Worm (Caenorhabditis elegans): ENCODE measurements around the gene nhr-92.
"Not testable (repeated sequence)": the region's sequence is repeated elsewhere in the genome, so short reads cannot be mapped to it uniquely, and the experiment has no call there.

Gene nhr-92

DNA sequence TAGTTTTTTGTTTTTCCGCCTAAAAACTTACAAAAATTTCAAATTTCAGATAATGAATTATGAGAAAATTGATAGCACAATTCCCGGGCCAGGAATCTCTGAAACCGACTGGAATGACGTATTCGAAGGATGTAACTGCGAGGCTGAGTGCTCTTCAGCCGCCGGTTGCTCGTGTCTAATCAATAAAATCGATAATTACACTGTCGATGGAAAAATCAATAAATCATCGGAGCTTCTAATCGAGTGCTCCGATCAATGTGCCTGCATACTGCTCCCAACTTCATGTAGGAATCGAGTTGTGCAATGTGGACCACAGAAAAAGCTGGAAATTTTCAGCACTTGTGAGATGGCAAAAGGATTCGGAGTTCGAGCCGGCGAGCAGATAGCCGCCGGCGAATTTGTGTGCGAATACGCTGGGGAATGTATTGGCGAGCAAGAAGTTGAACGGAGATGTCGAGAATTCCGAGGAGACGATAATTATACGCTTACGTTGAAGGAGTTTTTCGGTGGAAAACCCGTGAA lies 16.9 kb upstream of the nhr-92 start:
- TF ChIP-seq aptf-2 (GFP tag; conservative IDR thresholded peaks at IDR 0.05) (no peak), Y67H2A.10 (GFP tag; conservative IDR thresholded peaks at IDR 0.05) (no peak), lin-40 (tag; optimal IDR thresholded peaks at IDR 0.05) (no peak), attf-5 (GFP tag; optimal IDR thresholded peaks at IDR 0.05) (no peak), B0261.1 (tag; optimal IDR thresholded peaks at IDR 0.05) (no peak)

DNA sequence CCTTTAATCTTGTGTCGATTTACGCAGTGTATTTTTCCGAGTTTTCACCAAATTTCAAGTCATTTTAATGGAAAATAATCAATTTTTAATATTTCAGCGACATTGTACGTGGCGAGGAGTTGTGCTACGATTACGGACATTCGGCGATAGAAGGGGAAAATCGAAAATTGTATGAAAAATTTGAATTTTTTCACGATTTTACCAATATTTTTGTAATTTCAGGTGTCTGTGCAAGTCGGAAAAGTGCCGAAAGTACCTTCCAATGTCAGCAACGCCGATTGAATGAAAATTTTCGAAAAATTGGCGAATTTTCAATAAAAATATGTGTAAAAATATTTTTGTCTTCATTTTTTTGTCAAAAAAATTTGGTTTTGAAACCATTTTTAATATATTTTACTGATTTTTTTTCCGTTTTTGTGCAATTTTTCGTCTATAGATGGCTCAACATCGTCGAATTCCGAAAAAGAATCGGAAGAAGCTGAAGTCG lies 14.6 kb upstream of the nhr-92 start, which contains the start of gene Y41D4B.11:
Gene Y41D4B.11 (plus strand): TSS at position 437 of the 487 bp plus-strand sequence.
- no peak for TF ChIP-seq nfya-1 (tag; optimal IDR thresholded peaks at IDR 0.05; ENCODE audit: borderline replicate concordance, insufficient read depth)
- no peak for TF ChIP-seq tbx-9 (tag; optimal IDR thresholded peaks at IDR 0.05; ENCODE audit: borderline replicate concordance)
- TF ChIP-seq lin-26 (GFP tag; IDR thresholded peaks at IDR 0.05): no peak
- no peak for TF ChIP-seq cebp-2 (GFP tag; IDR thresholded peaks at IDR 0.05)
- no peak for TF ChIP-seq ceh-79 (tag; optimal IDR thresholded peaks at IDR 0.05)
- no peak for TF ChIP-seq hrde-1 (tag; optimal IDR thresholded peaks at IDR 0.05; ENCODE audit: borderline replicate concordance)

DNA sequence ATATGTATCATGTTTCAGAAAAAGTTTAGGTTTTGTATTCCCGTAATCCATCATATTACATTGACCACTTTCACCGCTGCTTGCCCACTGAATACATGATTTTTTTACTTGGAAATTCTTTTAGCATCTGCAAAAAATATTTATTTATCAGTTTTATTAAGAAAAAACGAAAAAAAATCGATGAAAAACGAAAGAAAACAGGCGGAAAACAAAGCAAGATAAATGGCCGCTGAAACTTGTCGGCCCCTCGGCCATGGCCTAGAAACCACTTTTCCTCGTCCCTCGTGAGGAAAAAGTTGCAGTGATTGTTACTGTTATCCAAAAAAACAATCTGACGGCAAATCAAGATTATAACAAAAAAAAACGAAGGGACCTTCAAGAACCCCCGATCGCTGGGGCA lies 9.9 kb upstream of the nhr-92 start, which contains the start of gene dsl-3:
Gene dsl-3 (plus strand): TSS at position 301 of the 400 bp plus-strand sequence.
- not testable (repeated sequence) for TF ChIP-seq hmg-20 (GFP tag; IDR thresholded peaks at IDR 0.05); F52B5.7 (tag; optimal IDR thresholded peaks at IDR 0.05); ceh-58 (GFP tag; IDR thresholded peaks at IDR 0.05)

DNA sequence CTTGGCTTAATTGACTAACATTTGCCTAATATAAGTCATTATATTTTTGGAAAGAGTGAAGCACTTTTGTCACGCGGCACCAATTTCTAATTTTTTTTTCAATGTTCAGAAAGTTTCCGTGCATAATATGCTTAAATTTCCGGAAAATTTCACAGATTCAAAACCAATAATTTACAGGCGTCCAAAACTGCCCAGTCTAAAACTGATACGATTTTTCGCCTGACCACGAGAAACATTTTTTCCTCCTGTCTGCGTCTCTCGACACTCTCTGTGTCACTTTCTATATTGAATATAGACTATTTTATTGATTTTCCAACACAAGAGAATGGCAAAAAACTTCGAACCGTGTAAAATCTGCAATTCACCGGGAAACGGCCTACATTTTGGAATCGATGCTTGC lies 6.3 kb upstream of the nhr-92 start, which contains the start of gene nhr-122:
Gene nhr-122 (plus strand): TSS at position 301 of the 400 bp plus-strand sequence.
- TF ChIP-seq madf-3 (GFP tag; IDR thresholded peaks at IDR 0.05) (no peak), hmg-1.2 (GFP tag; IDR thresholded peaks at IDR 0.05) (peak; percentile 31; the same call in 1 of the 2 replicates)

DNA sequence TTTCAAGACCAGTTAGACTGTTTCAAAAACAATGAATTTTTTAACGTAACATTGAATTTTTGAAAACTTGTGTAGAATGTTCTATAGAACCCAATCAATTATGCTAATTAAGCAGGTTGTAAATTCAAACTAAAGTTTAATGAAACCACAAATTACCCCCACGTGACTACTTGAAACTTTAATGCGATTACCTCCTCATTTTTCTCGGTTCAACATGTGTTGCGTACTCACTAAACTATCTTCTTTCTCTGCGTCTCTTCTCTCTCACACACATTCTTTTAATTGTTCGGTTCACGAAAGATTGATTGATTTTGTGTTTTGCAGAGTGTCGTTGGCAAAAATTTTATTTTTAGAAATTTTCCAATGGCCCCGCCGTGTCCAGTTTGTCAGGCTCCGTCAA lies 3.8 kb downstream of the nhr-92 start, which contains the start of gene nhr-87:
Gene nhr-87 (plus strand): TSS at position 318 of the 400 bp plus-strand sequence.
- TF ChIP-seq rpc-1 (optimal IDR thresholded peaks at IDR 0.05): no peak
- no peak for TF ChIP-seq rpc-1 (tag; optimal IDR thresholded peaks at IDR 0.05)
- TF ChIP-seq ceh-27 (GFP tag; optimal IDR thresholded peaks at IDR 0.05): peak; percentile 30
- no peak for TF ChIP-seq B0035.1 (tag; optimal IDR thresholded peaks at IDR 0.05)
- no peak for TF ChIP-seq akir-1 (GFP tag; optimal IDR thresholded peaks at IDR 0.05)
- TF ChIP-seq mxl-1 (tag; optimal IDR thresholded peaks at IDR 0.05): no peak
- TF ChIP-seq hmg-1.2 (GFP tag; IDR thresholded peaks at IDR 0.05): peak; percentile 30; the same call in 1 of the 2 replicates
- TF ChIP-seq F49E8.2 (tag; optimal IDR thresholded peaks at IDR 0.05; ENCODE audit: insufficient read depth): no peak
- TF ChIP-seq madf-6 (GFP tag; IDR thresholded peaks at IDR 0.05): no peak
- TF ChIP-seq nfya-1 (tag; optimal IDR thresholded peaks at IDR 0.05; ENCODE audit: borderline replicate concordance, insufficient read depth): no peak
- TF ChIP-seq ztf-22 (GFP tag; optimal IDR thresholded peaks at IDR 0.05): no peak
- no peak for TF ChIP-seq ztf-6 (GFP tag; IDR thresholded peaks at IDR 0.05)
- no peak for TF ChIP-seq F57C9.4 (tag; optimal IDR thresholded peaks at IDR 0.05)
- TF ChIP-seq lin-40 (tag; optimal IDR thresholded peaks at IDR 0.05): peak; percentile 20
- TF ChIP-seq K12H6.12 (tag; optimal IDR thresholded peaks at IDR 0.05): no peak
- no peak for TF ChIP-seq snpc-1.3 (tag; optimal IDR thresholded peaks at IDR 0.05; ENCODE audit: insufficient read depth)
- no peak for TF ChIP-seq F39B2.1 (GFP tag; IDR thresholded peaks at IDR 0.05)

All from whole organism, young adult.